Worm (Caenorhabditis elegans): ENCODE data around the gene inx-7.

DNA sequence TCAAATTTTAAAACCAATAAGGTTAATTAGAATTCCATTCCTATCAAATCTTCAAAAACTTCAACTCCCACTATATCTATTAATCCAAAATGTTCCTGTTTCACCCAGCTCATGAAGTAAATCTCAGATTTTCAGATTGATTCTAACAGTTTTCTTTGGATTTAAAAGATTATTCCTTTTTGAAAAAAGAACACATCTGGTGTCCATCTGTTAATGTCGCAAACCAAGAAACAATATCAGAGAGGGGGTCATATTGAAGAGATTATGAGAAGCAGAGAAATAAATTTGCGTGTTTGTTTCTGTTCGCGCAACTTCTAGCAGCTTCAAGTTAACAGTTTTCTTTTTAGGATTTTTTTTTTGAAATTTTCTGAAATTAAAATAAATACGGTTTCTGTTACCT lies 17.5 kb downstream of the inx-7 start:
- no peak for TF ChIP-seq lsy-2 (tag; optimal IDR thresholded peaks at IDR 0.05)
- TF ChIP-seq unc-62 (GFP tag; optimal IDR thresholded peaks at IDR 0.05) = no peak
- TF ChIP-seq fos-1 (tag; optimal IDR thresholded peaks at IDR 0.05) = no peak
- TF ChIP-seq skn-1 (tag; optimal IDR thresholded peaks at IDR 0.05) = no peak
- TF ChIP-seq nhr-12 (tag; optimal IDR thresholded peaks at IDR 0.05) = no peak
- TF ChIP-seq mdl-1 (tag; optimal IDR thresholded peaks at IDR 0.05) = no peak
- TF ChIP-seq ceh-82 (tag; optimal IDR thresholded peaks at IDR 0.05) = no peak
